Fruit fly (Drosophila melanogaster) whole organism, embryonic: ENCODE measurements around the gene CG11726.

ENCODE experiments used
- Awh ChIP-seq: fragments of 200-800 bp; sonication (Bioruptor generic); IDR thresholded peaks from 2 replicates; pipeline ENCODE4, ENCODE4 v1.3.6; 2022; ENCODE audit warnings: missing biosample characterization, missing genetic modification characterization
- B-H1 ChIP-seq: fragments of 200-800 bp; sonication (Bioruptor generic); IDR thresholded peaks from 3 replicates; pipeline ENCODE4 v1.3.6; 2022; ENCODE audit warnings: missing biosample characterization, missing genetic modification characterization
- Bteb2 ChIP-seq: fragments of 200-800 bp; sonication (Bioruptor generic); optimal IDR thresholded peaks from 2 replicates; lab custom pipeline; 2016; ENCODE audit warnings: missing biosample characterization, missing genetic modification characterization
- CG10366 ChIP-seq: fragments of 200-800 bp; sonication (Bioruptor generic); IDR thresholded peaks from 2 replicates; pipeline ENCODE4 v1.3.6; 2022; ENCODE audit warnings: missing biosample characterization, missing genetic modification characterization
- CG10543 ChIP-seq: fragments of 200-800 bp; sonication (Bioruptor generic); optimal IDR thresholded peaks from 3 replicates; lab custom pipeline; 2017; ENCODE audit warnings: missing biosample characterization, mild to moderate bottlenecking, missing genetic modification characterization, moderate library complexity
- CG11504 ChIP-seq: fragments of 200-800 bp; sonication (Bioruptor generic); optimal IDR thresholded peaks from 3 replicates; lab custom pipeline; 2019; ENCODE audit warnings: missing biosample characterization, mild to moderate bottlenecking, missing genetic modification characterization, moderate library complexity
- CG11723 ChIP-seq: fragments of 200-800 bp; sonication (Bioruptor generic); optimal IDR thresholded peaks from 2 replicates; lab custom pipeline; 2017; ENCODE audit warnings: missing biosample characterization, mild to moderate bottlenecking, missing genetic modification characterization
- CG12071 ChIP-seq: fragments of 200-800 bp; sonication (Bioruptor generic); optimal IDR thresholded peaks from 3 replicates; lab custom pipeline; 2018; ENCODE audit warnings: missing biosample characterization, mild to moderate bottlenecking, missing genetic modification characterization
- CG12219 ChIP-seq: fragments of 200-800 bp; sonication (Bioruptor generic); optimal IDR thresholded peaks from 3 replicates; lab custom pipeline; 2018; ENCODE audit warnings: missing biosample characterization, mild to moderate bottlenecking, missing genetic modification characterization
- CG15479 ChIP-seq: fragments of 200-800 bp; sonication (Bioruptor generic); optimal IDR thresholded peaks from 3 replicates; lab custom pipeline; 2019; ENCODE audit warnings: missing biosample characterization, mild to moderate bottlenecking, missing genetic modification characterization, moderate library complexity
- CG17361 ChIP-seq: fragments of 200-800 bp; sonication (Bioruptor generic); IDR thresholded peaks from 3 replicates; pipeline ENCODE4 v1.3.6; 2022; ENCODE audit warnings: missing biosample characterization, missing genetic modification characterization
- CG17829 ChIP-seq: fragments of 200-800 bp; optimal IDR thresholded peaks from 2 replicates; lab custom pipeline; 2019; ENCODE audit warnings: missing biosample characterization, mild to moderate bottlenecking, missing genetic modification characterization, moderate library complexity
- CG30403 ChIP-seq: fragments of 200-800 bp; sonication (Bioruptor generic); optimal IDR thresholded peaks from 3 replicates; lab custom pipeline; 2016; ENCODE audit warnings: missing biosample characterization, missing genetic modification characterization
- CG32767 ChIP-seq: fragments of 200-800 bp; sonication (Bioruptor generic); IDR thresholded peaks from 2 replicates; pipeline ENCODE4 v1.3.6; 2022; ENCODE audit warnings: missing biosample characterization, missing genetic modification characterization
- CG3281 ChIP-seq: fragments of 200-800 bp; sonication (Bioruptor generic); optimal IDR thresholded peaks from 3 replicates; lab custom pipeline; 2017; ENCODE audit warnings: missing biosample characterization, mild to moderate bottlenecking, missing genetic modification characterization
- CG33213 ChIP-seq: fragments of 200-800 bp; sonication (Bioruptor generic); optimal IDR thresholded peaks from 3 replicates; lab custom pipeline; 2016; ENCODE audit warnings: missing biosample characterization, missing genetic modification characterization
- CG3847 ChIP-seq: fragments of 200-800 bp; sonication (Bioruptor generic); IDR thresholded peaks from 2 replicates; pipeline ENCODE4 v1.3.6; 2022; ENCODE audit warnings: missing biosample characterization, missing genetic modification characterization
- CG4617 ChIP-seq: fragments of 200-800 bp; sonication (Bioruptor generic); optimal IDR thresholded peaks from 3 replicates; lab custom pipeline; 2016; ENCODE audit warnings: missing biosample characterization, missing genetic modification characterization, borderline replicate concordance
- Dfd ChIP-seq, 2 experiments: fragments of >200 bp; optimal IDR thresholded peaks; 2 replicates each; lab custom pipeline; 2017; ENCODE audit warnings: missing biosample characterization in 2 of 2, missing genetic modification characterization in 2 of 2
- Dll ChIP-seq: fragments of 200-800 bp; sonication (Bioruptor generic); IDR thresholded peaks from 4 replicates; pipeline ENCODE4 v1.3.6; 2022; ENCODE audit warnings: missing biosample characterization, missing genetic modification characterization; ENCODE audit not compliant: partially characterized antibody
- HmgD ChIP-seq: fragments of 200-800 bp; sonication (Bioruptor generic); optimal IDR thresholded peaks from 3 replicates; lab custom pipeline; 2016; ENCODE audit warnings: missing biosample characterization, missing genetic modification characterization
- Lim3 ChIP-seq: fragments of 200-800 bp; sonication (Bioruptor generic); IDR thresholded peaks from 2 replicates; pipeline ENCODE4 v1.3.6; 2022; ENCODE audit warnings: missing biosample characterization, missing genetic modification characterization
- Poxn ChIP-seq: fragments of 200-800 bp; sonication (Bioruptor generic); IDR thresholded peaks from 2 replicates; pipeline ENCODE4 v1.3.6; 2022; ENCODE audit warnings: missing biosample characterization, missing genetic modification characterization
- Xbp1 ChIP-seq: fragments of 200-800 bp; sonication (Bioruptor generic); optimal IDR thresholded peaks from 3 replicates; lab custom pipeline; 2016; ENCODE audit warnings: missing biosample characterization, mild to moderate bottlenecking, missing genetic modification characterization
- ab ChIP-seq: fragments of 200-800 bp; sonication (Bioruptor generic); optimal IDR thresholded peaks from 2 replicates; lab custom pipeline; 2016; ENCODE audit warnings: missing biosample characterization, missing genetic modification characterization
- aop ChIP-seq: fragments of 200-800 bp; sonication (Bioruptor generic); IDR thresholded peaks from 2 replicates; pipeline ENCODE4 v1.3.6; 2022; ENCODE audit warnings: missing biosample characterization, missing genetic modification characterization
- ash1 ChIP-seq: fragments of 200-800 bp; sonication (Bioruptor generic); optimal IDR thresholded peaks from 2 replicates; lab custom pipeline; 2018; ENCODE audit warnings: missing biosample characterization, mild to moderate bottlenecking, missing genetic modification characterization
- chif ChIP-seq, 2 experiments: fragments of 200-800 bp; sonication (Bioruptor generic); optimal IDR thresholded peaks; 3 replicates each; lab custom pipeline; 2016; ENCODE audit warnings: missing biosample characterization in 2 of 2, missing genetic modification characterization in 2 of 2
- crol ChIP-seq: fragments of 200-800 bp; sonication (Bioruptor generic); IDR thresholded peaks from 2 replicates; pipeline ENCODE4 v1.3.6; 2022; ENCODE audit warnings: missing biosample characterization, missing genetic modification characterization
- crp ChIP-seq, 2 experiments: fragments of 200-800 bp; sonication (Bioruptor generic); optimal IDR thresholded peaks; 2 replicates in 1 of 2; 3 replicates in 1 of 2; lab custom pipeline; 2017; ENCODE audit warnings: missing biosample characterization in 2 of 2, missing genetic modification characterization in 2 of 2, mild to moderate bottlenecking in 1 of 2, moderate library complexity in 1 of 2
- dimm ChIP-seq: fragments of 200-800 bp; sonication (Bioruptor generic); IDR thresholded peaks from 2 replicates; pipeline ENCODE4 v1.3.6; 2022; ENCODE audit warnings: missing biosample characterization, missing genetic modification characterization
- exex ChIP-seq: fragments of 200-800 bp; sonication (Bioruptor generic); optimal IDR thresholded peaks from 4 replicates; lab custom pipeline; 2018; ENCODE audit warnings: missing biosample characterization, mild to moderate bottlenecking, missing genetic modification characterization, moderate library complexity
- ftz-f1 ChIP-seq: fragments of 200-800 bp; sonication (Bioruptor generic); optimal IDR thresholded peaks from 2 replicates; lab custom pipeline; 2016; ENCODE audit warnings: missing biosample characterization, missing genetic modification characterization
- gcm ChIP-seq: fragments of 200-800 bp; sonication (Bioruptor generic); optimal IDR thresholded peaks from 2 replicates; lab custom pipeline; 2019; ENCODE audit warnings: missing biosample characterization, mild to moderate bottlenecking, missing genetic modification characterization, moderate library complexity
- grn ChIP-seq: fragments of 200-800 bp; sonication (Bioruptor generic); optimal IDR thresholded peaks from 3 replicates; lab custom pipeline; 2017; ENCODE audit warnings: missing biosample characterization, missing genetic modification characterization
- gsb-n ChIP-seq: fragments of 200-800 bp; sonication (Bioruptor generic); optimal IDR thresholded peaks from 3 replicates; lab custom pipeline; 2018; ENCODE audit warnings: missing biosample characterization, mild to moderate bottlenecking, missing genetic modification characterization
- gt ChIP-seq: fragments of 200-800 bp; sonication (Bioruptor generic); IDR thresholded peaks from 2 replicates; pipeline ENCODE4 v1.3.6; 2022; ENCODE audit warnings: missing biosample characterization, missing genetic modification characterization
- hb ChIP-seq: fragments of 200-800 bp; sonication (Bioruptor generic); IDR thresholded peaks from 3 replicates; pipeline ENCODE4 v1.3.6; 2022; ENCODE audit warnings: missing biosample characterization, missing genetic modification characterization; ENCODE audit not compliant: partially characterized antibody
- her ChIP-seq: fragments of 200-800 bp; sonication (Bioruptor generic); optimal IDR thresholded peaks from 2 replicates; lab custom pipeline; 2016; ENCODE audit warnings: missing biosample characterization, missing genetic modification characterization
- inv ChIP-seq: fragments of 200-800 bp; sonication (Bioruptor generic); IDR thresholded peaks from 2 replicates; pipeline ENCODE4 v1.3.6; 2022; ENCODE audit warnings: missing biosample characterization, missing genetic modification characterization; ENCODE audit not compliant: partially characterized antibody
- jing ChIP-seq: fragments of 200-800 bp; sonication (Bioruptor generic); optimal IDR thresholded peaks from 2 replicates; lab custom pipeline; 2018; ENCODE audit warnings: missing biosample characterization, mild to moderate bottlenecking, missing genetic modification characterization
- luna ChIP-seq: fragments of 200-800 bp; sonication (Bioruptor generic); optimal IDR thresholded peaks from 2 replicates; lab custom pipeline; 2016; ENCODE audit warnings: missing biosample characterization, missing genetic modification characterization
- org-1 ChIP-seq: fragments of 200-800 bp; sonication (Bioruptor generic); optimal IDR thresholded peaks from 2 replicates; lab custom pipeline; 2017; ENCODE audit warnings: missing biosample characterization, missing genetic modification characterization
- pb ChIP-seq: fragments of 200-800 bp; sonication (Bioruptor generic); optimal IDR thresholded peaks from 3 replicates; lab custom pipeline; 2016; ENCODE audit warnings: missing biosample characterization, missing genetic modification characterization
- repo ChIP-seq: fragments of 200-800 bp; sonication (Bioruptor generic); optimal IDR thresholded peaks from 2 replicates; lab custom pipeline; 2016; ENCODE audit warnings: missing biosample characterization, missing genetic modification characterization
- sens-2 ChIP-seq: fragments of 200-800 bp; sonication (Bioruptor generic); IDR thresholded peaks from 2 replicates; pipeline ENCODE4 v1.3.6; 2022; ENCODE audit warnings: missing biosample characterization, missing genetic modification characterization
- sim ChIP-seq: fragments of 200-800 bp; sonication (Bioruptor generic); IDR thresholded peaks from 2 replicates; pipeline ENCODE4 v1.3.6; 2022; ENCODE audit warnings: missing biosample characterization, missing genetic modification characterization
- sug ChIP-seq: fragments of 200-800 bp; optimal IDR thresholded peaks from 2 replicates; lab custom pipeline; 2019; ENCODE audit warnings: missing biosample characterization, mild to moderate bottlenecking, missing genetic modification characterization, moderate library complexity
- tin ChIP-seq: fragments of 200-800 bp; sonication (Bioruptor generic); optimal IDR thresholded peaks from 3 replicates; lab custom pipeline; 2016; ENCODE audit warnings: missing biosample characterization, missing genetic modification characterization
- twi ChIP-seq: fragments of 200-800 bp; optimal IDR thresholded peaks from 2 replicates; lab custom pipeline; 2019; ENCODE audit warnings: missing biosample characterization, mild to moderate bottlenecking, missing genetic modification characterization, moderate library complexity
- zen2 ChIP-seq: fragments of 200-800 bp; sonication (Bioruptor generic); IDR thresholded peaks from 3 replicates; pipeline ENCODE4 v1.3.6; 2022; ENCODE audit warnings: missing biosample characterization, missing genetic modification characterization; ENCODE audit not compliant: partially characterized antibody
- zfh2 ChIP-seq: fragments of 200-800 bp; sonication (Bioruptor generic); optimal IDR thresholded peaks from 2 replicates; lab custom pipeline; 2016; ENCODE audit warnings: missing biosample characterization, missing genetic modification characterization

The CG11726 gene

DNA sequence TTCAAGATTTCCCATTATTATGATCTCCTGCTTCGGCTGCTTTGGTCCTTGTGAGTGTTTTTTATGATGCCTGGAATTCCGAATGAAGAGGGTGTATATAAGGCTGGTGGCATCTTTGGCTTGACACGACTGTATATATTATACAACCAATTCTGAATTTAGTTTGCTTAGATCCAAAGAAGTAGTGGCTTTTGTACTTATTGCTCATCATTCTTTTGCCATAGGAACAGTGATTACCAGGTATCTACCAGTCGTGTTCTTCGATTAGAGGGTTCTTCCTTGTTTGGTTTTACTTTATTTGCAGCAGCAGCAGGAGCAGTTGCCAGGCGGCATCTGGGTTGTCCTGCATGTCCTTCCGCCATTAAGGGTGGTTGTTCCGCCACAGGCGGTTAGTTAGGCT, 9.1 kb downstream of the CG11726 start (continued):
- TF ChIP-seq jing (GFP tag; lab: Kevin White, UChicago) (peak; percentile 46), CG4617 (no peak), Bteb2 (no peak), ab (no peak), CG12071 (GFP tag; lab: Kevin White, UChicago) (peak; percentile 16), her (no peak), CG33213 (peak; percentile 23), CG11504 (tag; lab: Kevin White, UChicago) (peak; percentile 68), ash1 (GFP tag; lab: Kevin White, UChicago) (no peak), Awh (0 out of 2 replicates have a peak, but pooled peaks have one; percentile 13), gcm (GFP tag; lab: Kevin White, UChicago) (no peak), luna (GFP tag; lab: Kevin White, UChicago) (no peak), Dfd (GFP tag; optimal IDR thresholded peaks at IDR 0.05; lab: Kevin White, UChicago) (no peak), CG30403 (GFP tag; lab: Kevin White, UChicago) (peak; percentile 48), CG12219 (GFP tag; lab: Kevin White, UChicago) (peak; percentile 25), grn (GFP tag; lab: Kevin White, UChicago) (no peak), twi (tag; lab: Kevin White, UChicago) (no peak), repo (GFP tag; lab: Kevin White, UChicago) (no peak), crp (GFP tag; optimal IDR thresholded peaks at IDR 0.05; lab: Kevin White, UChicago) (no peak), CG3281 (GFP tag; lab: Kevin White, UChicago) (peak; percentile 21), gsb-n (tag; lab: Kevin White, UChicago) (peak; percentile 37), exex (tag; lab: Kevin White, UChicago) (no peak), Dll (GFP tag; lab: Robert Waterston, UW) (no peak), tin (GFP tag; lab: Kevin White, UChicago) (peak; percentile 36), CG17361 (GFP tag; lab: Robert Waterston, UW) (peak; percentile 55; the same call in 2 of the 3 replicates), CG3847 (GFP tag; lab: Robert Waterston, UW) (no peak), Lim3 (GFP tag; lab: Robert Waterston, UW) (no peak), org-1 (GFP tag; lab: Kevin White, UChicago) (peak; percentile 58), aop (no peak), dimm (GFP tag; lab: Robert Waterston, UW) (no peak), zfh2 (peak; percentile 18), HmgD (GFP tag; lab: Kevin White, UChicago) (no peak), sug (tag; lab: Kevin White, UChicago) (no peak), Xbp1 (GFP tag; lab: Kevin White, UChicago) (peak; percentile 69), sens-2 (no peak), gt (GFP tag; lab: Robert Waterston, UW) (peak; percentile 50; the same call in 1 of the 2 replicates), ftz-f1 (GFP tag; lab: Kevin White, UChicago) (no peak), pb (peak; percentile 19), sim (no peak), zen2 (GFP tag; lab: Robert Waterston, UW) (no peak), chif (GFP tag; optimal IDR thresholded peaks at IDR 0.05; lab: Kevin White, UChicago) (peak in 1 of 2 experiments; percentile 47), Poxn (GFP tag; lab: Robert Waterston, UW) (0 out of 2 replicates have a peak, but pooled peaks have one; percentile 11), CG10366 (GFP tag; lab: Robert Waterston, UW) (peak; percentile 66), CG17829 (tag; lab: Kevin White, UChicago) (peak; percentile 56), crol (no peak), CG32767 (no peak), inv (GFP tag; lab: Robert Waterston, UW) (no peak), CG15479 (no peak), B-H1 (GFP tag; lab: Robert Waterston, UW) (peak; percentile 17; the same call in 1 of the 3 replicates), CG10543 (GFP tag; lab: Kevin White, UChicago) (no peak), CG11723 (no peak), hb (GFP tag; lab: Robert Waterston, UW) (no peak)
